Fruit fly (Drosophila melanogaster): ENCODE results near the gene CG33764.

CG33764 gene

DNA sequence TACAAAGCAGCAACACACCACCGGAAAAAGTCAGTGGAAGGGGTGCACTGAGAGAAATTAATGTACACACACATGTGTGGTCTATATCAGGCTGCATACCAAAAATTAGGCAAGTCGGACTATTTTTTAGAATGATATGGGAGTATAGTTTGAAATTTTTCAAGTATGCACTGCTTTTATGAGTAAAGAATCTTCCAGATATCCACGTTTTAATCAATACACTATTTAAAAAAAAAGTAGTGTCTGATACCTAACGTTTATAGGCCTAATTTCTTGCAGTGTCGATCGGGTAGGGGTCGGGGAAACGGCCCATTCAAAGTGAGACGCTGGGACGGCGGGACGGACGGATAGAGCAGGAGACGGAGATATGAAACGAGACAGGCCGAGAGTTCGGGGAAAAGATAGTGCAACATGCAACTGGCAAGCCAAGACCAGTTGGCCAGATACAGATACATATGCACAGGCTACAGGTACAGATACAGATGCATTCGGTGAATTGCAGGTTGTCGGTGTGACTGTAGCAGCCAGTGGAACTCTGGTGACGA, 36.9 kb downstream of the CG33764 start (continued):
- TF ChIP-seq CG31224 (GFP tag; IDR thresholded peaks at IDR 0.05), result peak; percentile 45; the same call in 1 of the 2 replicates
- TF ChIP-seq CG1529 (GFP tag; optimal IDR thresholded peaks at IDR 0.05), result peak; percentile 96
- TF ChIP-seq Fer1 (GFP tag; optimal IDR thresholded peaks at IDR 0.05), result peak; percentile 81
- TF ChIP-seq CG17186 (GFP tag; optimal IDR thresholded peaks at IDR 0.05), result peak; percentile 79
- peak; percentile 66 for TF ChIP-seq CG10565 (GFP tag; optimal IDR thresholded peaks at IDR 0.05)
- TF ChIP-seq CG9817 (tag; optimal IDR thresholded peaks at IDR 0.05), result peak; percentile 77
- peak; percentile 91 for TF ChIP-seq otp (GFP tag; IDR thresholded peaks at IDR 0.05)
- TF ChIP-seq odd (GFP tag; optimal IDR thresholded peaks at IDR 0.05), result peak; percentile 91
- peak; percentile 66 for TF ChIP-seq CG1024 (GFP tag; IDR thresholded peaks at IDR 0.05)
- peak; percentile 74 for TF ChIP-seq CG31388 (GFP tag; optimal IDR thresholded peaks at IDR 0.05)
- peak; percentile 44 for TF ChIP-seq CTCF (GFP tag; optimal IDR thresholded peaks at IDR 0.05)
- peak; percentile 94 for TF ChIP-seq Hr3 (GFP tag; optimal IDR thresholded peaks at IDR 0.05)
- TF ChIP-seq CG7987 (GFP tag; optimal IDR thresholded peaks at IDR 0.05), result peak; percentile 55
- peak; percentile 86 for TF ChIP-seq CG18764 (GFP tag; optimal IDR thresholded peaks at IDR 0.05)
- peak; percentile 32 to 55 for TF ChIP-seq insv (GFP tag; optimal IDR thresholded peaks at IDR 0.05)
- TF ChIP-seq bab2 (GFP tag; optimal IDR thresholded peaks at IDR 0.05), result peak; percentile 92
- no peak for TF ChIP-seq lbe (GFP tag; optimal IDR thresholded peaks at IDR 0.05)
- TF ChIP-seq vvl (GFP tag; IDR thresholded peaks at IDR 0.05), result peak; percentile 93
- TF ChIP-seq Nf-YC (tag; optimal IDR thresholded peaks at IDR 0.05), result peak; percentile 71
- peak; percentile 49 for TF ChIP-seq CG11696 (GFP tag; IDR thresholded peaks at IDR 0.05)
- TF ChIP-seq unpg (GFP tag; optimal IDR thresholded peaks at IDR 0.05), result peak; percentile 92
- TF ChIP-seq ERR (GFP tag; optimal IDR thresholded peaks at IDR 0.05), result peak; percentile 80
- TF ChIP-seq sug (tag; optimal IDR thresholded peaks at IDR 0.05), result peak; percentile 67
- TF ChIP-seq Spps (tag; optimal IDR thresholded peaks at IDR 0.05), result peak; percentile 95
- peak; percentile 94 for TF ChIP-seq CG1233 (GFP tag; optimal IDR thresholded peaks at IDR 0.05)
- peak; percentile 87 for TF ChIP-seq sens-2 (GFP tag; IDR thresholded peaks at IDR 0.05)
- TF ChIP-seq exex (tag; optimal IDR thresholded peaks at IDR 0.05), result peak; percentile 36
- TF ChIP-seq CG7745 (tag; optimal IDR thresholded peaks at IDR 0.05), result peak; percentile 77
- TF ChIP-seq CG14965 (GFP tag; optimal IDR thresholded peaks at IDR 0.05; ENCODE audit: borderline replicate concordance), result peak; percentile 68
- peak; percentile 83 for TF ChIP-seq Max (GFP tag; optimal IDR thresholded peaks at IDR 0.05)
- peak; percentile 78 for TF ChIP-seq H2.0 (GFP tag; IDR thresholded peaks at IDR 0.05)
- TF ChIP-seq Awh (GFP tag; IDR thresholded peaks at IDR 0.05), result peak; percentile 76; the same call in 1 of the 2 replicates
- peak; percentile 54 for TF ChIP-seq pfk (GFP tag; optimal IDR thresholded peaks at IDR 0.05)
- TF ChIP-seq CG6175 (GFP tag; IDR thresholded peaks at IDR 0.05), result no peak
- no peak for TF ChIP-seq CG34224 (GFP tag; IDR thresholded peaks at IDR 0.05; ENCODE audit: partially characterized antibody)
- TF ChIP-seq fu2 (GFP tag; optimal IDR thresholded peaks at IDR 0.05), result peak; percentile 68
- TF ChIP-seq CG10366 (GFP tag; IDR thresholded peaks at IDR 0.05), result peak; percentile 83
- TF ChIP-seq CG15011 (GFP tag; optimal IDR thresholded peaks at IDR 0.05), result peak; percentile 82
- TF ChIP-seq CG17328 (GFP tag; IDR thresholded peaks at IDR 0.05), result peak; percentile 92
- peak; percentile 87 for TF ChIP-seq CG32772 (GFP tag; IDR thresholded peaks at IDR 0.05)
- TF ChIP-seq Xrp1 (GFP tag; IDR thresholded peaks at IDR 0.05), result peak; percentile 97
- peak; percentile 83 for TF ChIP-seq kay (GFP tag; optimal IDR thresholded peaks at IDR 0.05)
- peak; percentile 85 for TF ChIP-seq CG33213 (GFP tag; optimal IDR thresholded peaks at IDR 0.05)
- TF ChIP-seq ind (GFP tag; optimal IDR thresholded peaks at IDR 0.05), result peak; percentile 88
- peak; percentile 76; the same call in 2 of the 3 replicates for TF ChIP-seq CG2199 (GFP tag; IDR thresholded peaks at IDR 0.05)
- peak; percentile 95 for TF ChIP-seq croc (GFP tag; conservative IDR thresholded peaks at IDR 0.05)
- peak; percentile 89 for TF ChIP-seq nom (GFP tag; optimal IDR thresholded peaks at IDR 0.05)
- no peak for TF ChIP-seq CG1832 (GFP tag; optimal IDR thresholded peaks at IDR 0.05)
- peak; percentile 83 for TF ChIP-seq CrebB (tag; optimal IDR thresholded peaks at IDR 0.05)
- peak; percentile 90 for TF ChIP-seq ewg (GFP tag; optimal IDR thresholded peaks at IDR 0.05)
- peak; percentile 91 for TF ChIP-seq salm (tag; optimal IDR thresholded peaks at IDR 0.05)
